Fruit fly (Drosophila melanogaster) whole organism, embryonic: ENCODE results near the gene sdt.
A peak's percentile ranks its signal among the peaks of the same experiment; 100 is the strongest.

Source experiments
- Adf1 ChIP-seq: fragments of 200-800 bp; sonication (Bioruptor generic); IDR thresholded peaks from 2 replicates; pipeline ENCODE4 v1.3.6; 2022; ENCODE audit warnings: missing biosample characterization, missing genetic modification characterization
- Asciz ChIP-seq: fragments of 200-800 bp; sonication (Bioruptor generic); optimal IDR thresholded peaks from 2 replicates; lab custom pipeline; 2017; ENCODE audit warnings: missing biosample characterization, mild to moderate bottlenecking, missing genetic modification characterization, missing genetic modification reagents
- CG12299 ChIP-seq: fragments of 200-800 bp; sonication (Bioruptor generic); optimal IDR thresholded peaks from 2 replicates; lab custom pipeline; 2018; ENCODE audit warnings: missing biosample characterization, mild to moderate bottlenecking, missing genetic modification characterization
- CG14441 ChIP-seq: fragments of 200-800 bp; sonication (Bioruptor generic); IDR thresholded peaks from 2 replicates; pipeline ENCODE4 v1.3.6; 2022; ENCODE audit warnings: missing biosample characterization, missing genetic modification characterization
- CG15269 ChIP-seq: fragments of 200-800 bp; sonication (Bioruptor generic); optimal IDR thresholded peaks from 2 replicates; lab custom pipeline; 2018; ENCODE audit warnings: missing biosample characterization, mild to moderate bottlenecking, missing genetic modification characterization, moderate library complexity
- CG1529 ChIP-seq: fragments of 200-800 bp; sonication (Bioruptor generic); optimal IDR thresholded peaks from 3 replicates; lab custom pipeline; 2018; ENCODE audit warnings: missing biosample characterization, missing genetic modification characterization
- CG17359 ChIP-seq: fragments of 200-800 bp; sonication (Bioruptor generic); optimal IDR thresholded peaks from 3 replicates; lab custom pipeline; 2018; ENCODE audit warnings: missing biosample characterization, mild to moderate bottlenecking, missing genetic modification characterization, moderate library complexity
- CG18764 ChIP-seq: fragments of 200-800 bp; sonication (Bioruptor generic); optimal IDR thresholded peaks from 3 replicates; lab custom pipeline; 2016; ENCODE audit warnings: missing biosample characterization, missing genetic modification characterization
- CG31365 ChIP-seq: fragments of 200-800 bp; sonication (Bioruptor generic); optimal IDR thresholded peaks from 2 replicates; lab custom pipeline; 2018; ENCODE audit warnings: missing biosample characterization, mild to moderate bottlenecking, missing genetic modification characterization
- CG5953 ChIP-seq: fragments of 200-800 bp; sonication (Bioruptor generic); IDR thresholded peaks from 2 replicates; pipeline ENCODE4 v1.3.6; 2022; ENCODE audit warnings: missing biosample characterization, missing genetic modification characterization
- CG6254 ChIP-seq: fragments of 200-800 bp; sonication (Bioruptor generic); optimal IDR thresholded peaks from 3 replicates; lab custom pipeline; 2017; ENCODE audit warnings: mild to moderate bottlenecking, missing biosample characterization, missing genetic modification reagents, missing genetic modification characterization
- CG6272 ChIP-seq: fragments of 200-800 bp; sonication (Bioruptor generic); IDR thresholded peaks from 2 replicates; pipeline ENCODE4 v1.3.6; 2022; ENCODE audit warnings: missing biosample characterization, missing genetic modification characterization
- CG6654 ChIP-seq: fragments of 200-800 bp; sonication (Bioruptor generic); optimal IDR thresholded peaks from 2 replicates; lab custom pipeline; 2017; ENCODE audit warnings: missing biosample characterization, mild to moderate bottlenecking, missing genetic modification characterization
- CG6854 ChIP-seq: fragments of 200-800 bp; sonication (Bioruptor generic); optimal IDR thresholded peaks from 3 replicates; lab custom pipeline; 2017; ENCODE audit warnings: missing biosample characterization, mild to moderate bottlenecking, missing genetic modification characterization
- CG8478 ChIP-seq: fragments of >200 bp; optimal IDR thresholded peaks from 2 replicates; lab custom pipeline; 2018
- CG9437 ChIP-seq: fragments of 200-800 bp; sonication (Bioruptor generic); optimal IDR thresholded peaks from 2 replicates; lab custom pipeline; 2018; ENCODE audit warnings: missing biosample characterization, mild to moderate bottlenecking, missing genetic modification characterization
- D19B ChIP-seq: fragments of 200-800 bp; sonication (Bioruptor generic); optimal IDR thresholded peaks from 2 replicates; lab custom pipeline; 2017; ENCODE audit warnings: missing biosample characterization, mild to moderate bottlenecking, missing genetic modification characterization
- Dll ChIP-seq: fragments of 200-800 bp; sonication (Bioruptor generic); IDR thresholded peaks from 4 replicates; pipeline ENCODE4 v1.3.6; 2022; ENCODE audit warnings: missing biosample characterization, missing genetic modification characterization; ENCODE audit not compliant: partially characterized antibody
- Eip74EF ChIP-seq, 2 experiments: fragments of 200-800 bp in 1 of 2; fragments of >200 bp in 1 of 2; sonication (Bioruptor generic) in 1 of 2; optimal IDR thresholded peaks; 2 replicates each; lab custom pipeline; 2017 to 2019; ENCODE audit warnings: missing biosample characterization in 2 of 2, missing genetic modification characterization in 2 of 2, mild to moderate bottlenecking in 1 of 2, moderate library complexity in 1 of 2
- GATAe ChIP-seq: fragments of 200-800 bp; sonication (Bioruptor generic); conservative IDR thresholded peaks from 2 replicates; pipeline ENCODE4 v1.3.6; 2022; ENCODE audit warnings: missing biosample characterization, missing genetic modification characterization
- Lim3 ChIP-seq: fragments of 200-800 bp; sonication (Bioruptor generic); IDR thresholded peaks from 2 replicates; pipeline ENCODE4 v1.3.6; 2022; ENCODE audit warnings: missing biosample characterization, missing genetic modification characterization
- Nf-YA ChIP-seq: fragments of 200-800 bp; sonication (Bioruptor generic); IDR thresholded peaks from 2 replicates; pipeline ENCODE4 v1.3.6; 2022; ENCODE audit warnings: missing biosample characterization, missing genetic modification characterization
- Nf-YC ChIP-seq: fragments of 200-800 bp; optimal IDR thresholded peaks from 3 replicates; lab custom pipeline; 2019; ENCODE audit warnings: missing biosample characterization, mild to moderate bottlenecking, missing genetic modification characterization, moderate library complexity
- Ssrp ChIP-seq: fragments of 200-800 bp; sonication (Bioruptor generic); optimal IDR thresholded peaks from 2 replicates; lab custom pipeline; 2018; ENCODE audit warnings: missing biosample characterization, mild to moderate bottlenecking, missing genetic modification characterization, moderate library complexity
- ato ChIP-seq: fragments of 200-800 bp; sonication (Bioruptor generic); IDR thresholded peaks from 2 replicates; pipeline ENCODE4 v1.3.6; 2022; ENCODE audit warnings: missing biosample characterization, missing genetic modification characterization; ENCODE audit not compliant: partially characterized antibody
- bcd ChIP-seq: fragments of 200-800 bp; sonication (Bioruptor generic); optimal IDR thresholded peaks from 2 replicates; lab custom pipeline; 2017; ENCODE audit warnings: missing biosample characterization, mild to moderate bottlenecking, missing genetic modification characterization
- bsh ChIP-seq, 2 experiments: fragments of 200-800 bp; sonication (Bioruptor generic); optimal IDR thresholded peaks; 2 replicates each; lab custom pipeline; 2017 to 2018; ENCODE audit warnings: mild to moderate bottlenecking in 2 of 2, missing biosample characterization in 2 of 2, missing genetic modification characterization in 2 of 2, moderate library complexity in 1 of 2
- cato ChIP-seq: fragments of 200-800 bp; sonication (Bioruptor generic); optimal IDR thresholded peaks from 2 replicates; lab custom pipeline; 2016; ENCODE audit warnings: missing biosample characterization, missing genetic modification characterization, borderline replicate concordance
- dm ChIP-seq: fragments of 200-800 bp; sonication (Bioruptor generic); optimal IDR thresholded peaks from 3 replicates; lab custom pipeline; 2016; ENCODE audit warnings: missing biosample characterization, missing genetic modification characterization
- eve ChIP-seq, 2 experiments: fragments of >200 bp; optimal IDR thresholded peaks; 2 replicates each; lab custom pipeline; 2017; ENCODE audit warnings: missing biosample characterization in 2 of 2, missing genetic modification characterization in 2 of 2
- grn ChIP-seq: fragments of 200-800 bp; sonication (Bioruptor generic); optimal IDR thresholded peaks from 3 replicates; lab custom pipeline; 2017; ENCODE audit warnings: missing biosample characterization, missing genetic modification characterization
- gsb-n ChIP-seq: fragments of 200-800 bp; sonication (Bioruptor generic); optimal IDR thresholded peaks from 3 replicates; lab custom pipeline; 2018; ENCODE audit warnings: missing biosample characterization, mild to moderate bottlenecking, missing genetic modification characterization
- hbn ChIP-seq: fragments of 200-800 bp; sonication (Bioruptor generic); IDR thresholded peaks from 2 replicates; pipeline ENCODE4 v1.3.6; 2022; ENCODE audit warnings: missing biosample characterization, missing genetic modification characterization; ENCODE audit not compliant: partially characterized antibody
- ind ChIP-seq: fragments of 200-800 bp; sonication (Bioruptor generic); optimal IDR thresholded peaks from 3 replicates; lab custom pipeline; 2016; ENCODE audit warnings: missing biosample characterization, missing genetic modification characterization
- kay ChIP-seq: fragments of 200-800 bp; sonication (Bioruptor generic); optimal IDR thresholded peaks from 2 replicates; lab custom pipeline; 2016; ENCODE audit warnings: missing biosample characterization, missing genetic modification characterization
- ken ChIP-seq: fragments of 200-800 bp; sonication (Bioruptor generic); IDR thresholded peaks from 3 replicates; pipeline ENCODE4 v1.3.6; 2022; ENCODE audit warnings: missing biosample characterization, missing genetic modification characterization
- maf-S ChIP-seq: fragments of 200-800 bp; sonication (Bioruptor generic); optimal IDR thresholded peaks from 2 replicates; lab custom pipeline; 2016; ENCODE audit warnings: missing biosample characterization, missing genetic modification characterization
- nerfin-1 ChIP-seq: fragments of 200-800 bp; sonication (Bioruptor generic); optimal IDR thresholded peaks from 3 replicates; lab custom pipeline; 2019; ENCODE audit warnings: missing biosample characterization, mild to moderate bottlenecking, missing genetic modification characterization, moderate library complexity
- odd ChIP-seq: fragments of 200-800 bp; sonication (Bioruptor generic); optimal IDR thresholded peaks from 2 replicates; lab custom pipeline; 2017; ENCODE audit warnings: missing biosample characterization, mild to moderate bottlenecking, missing genetic modification characterization
- otp ChIP-seq: fragments of 200-800 bp; sonication (Bioruptor generic); IDR thresholded peaks from 3 replicates; pipeline ENCODE4, ENCODE4 v1.3.6; 2022; ENCODE audit warnings: missing biosample characterization, missing genetic modification characterization
- pan ChIP-seq, 4 experiments: fragments of >200 bp in 3 of 4; fragments of 200-800 bp in 1 of 4; sonication (Bioruptor generic) in 1 of 4; optimal IDR thresholded peaks in 3 of 4; IDR thresholded peaks in 1 of 4; 2 replicates each; pipeline versions ENCODE4 v1.3.6 to Lab custom; 2017 to 2022; ENCODE audit warnings: missing biosample characterization in 2 of 4, missing genetic modification characterization in 2 of 4, mixed read lengths in 1 of 4
- peb ChIP-seq: fragments of 200-800 bp; sonication (Bioruptor generic); IDR thresholded peaks from 2 replicates; pipeline ENCODE4 v1.3.6; 2022; ENCODE audit warnings: missing biosample characterization, missing genetic modification characterization
- phol ChIP-seq: fragments of 200-800 bp; sonication (Bioruptor generic); optimal IDR thresholded peaks from 3 replicates; lab custom pipeline; 2018; ENCODE audit warnings: missing biosample characterization, mild to moderate bottlenecking, missing genetic modification characterization, moderate library complexity
- pita ChIP-seq: fragments of 200-800 bp; sonication (Bioruptor generic); optimal IDR thresholded peaks from 2 replicates; lab custom pipeline; 2017; ENCODE audit warnings: missing biosample characterization, mild to moderate bottlenecking, missing genetic modification characterization
- pros ChIP-seq: fragments of 200-800 bp; sonication (Bioruptor generic); optimal IDR thresholded peaks from 3 replicates; lab custom pipeline; 2019; ENCODE audit warnings: missing biosample characterization, mild to moderate bottlenecking, missing genetic modification characterization, moderate library complexity
- row ChIP-seq: fragments of 200-800 bp; sonication (Bioruptor generic); IDR thresholded peaks from 3 replicates; pipeline ENCODE4 v1.3.6; 2022; ENCODE audit warnings: missing biosample characterization, missing genetic modification characterization
- tap ChIP-seq: fragments of 200-800 bp; optimal IDR thresholded peaks from 3 replicates; lab custom pipeline; 2019; ENCODE audit warnings: missing biosample characterization, mild to moderate bottlenecking, missing genetic modification characterization, moderate library complexity
- usp ChIP-seq: fragments of >200 bp; optimal IDR thresholded peaks from 2 replicates; lab custom pipeline; 2017; ENCODE audit warnings: missing biosample characterization, missing genetic modification characterization
- yki ChIP-seq: fragments of >200 bp; optimal IDR thresholded peaks from 3 replicates; lab custom pipeline; 2018
- zen ChIP-seq: fragments of 200-800 bp; sonication (Bioruptor generic); optimal IDR thresholded peaks from 3 replicates; lab custom pipeline; 2018; ENCODE audit warnings: missing biosample characterization, mild to moderate bottlenecking, missing genetic modification characterization, moderate library complexity

sdt gene

dm6 chrX:8205625-8206252 is 27.4 kb downstream of the sdt start (continued):
- no peak for TF ChIP-seq pros (GFP tag; lab: Kevin White, UChicago)
- TF ChIP-seq D19B (GFP tag; lab: Kevin White, UChicago) = no peak
- no peak for TF ChIP-seq CG6654
- TF ChIP-seq tap (tag; lab: Kevin White, UChicago) = peak; percentile 30
- TF ChIP-seq Asciz (GFP tag; lab: Kevin White, UChicago) = peak; percentile 36
- TF ChIP-seq Nf-YC (tag; lab: Kevin White, UChicago) = no peak
- no peak for TF ChIP-seq CG6272
- TF ChIP-seq otp (GFP tag; lab: Robert Waterston, UW) = no peak
- TF ChIP-seq bcd (GFP tag; lab: Kevin White, UChicago) = peak; percentile 32
- no peak for TF ChIP-seq GATAe
- TF ChIP-seq CG31365 (tag; lab: Kevin White, UChicago) = no peak
- no peak for TF ChIP-seq grn
- TF ChIP-seq CG18764 (GFP tag; lab: Kevin White, UChicago) = no peak
- TF ChIP-seq maf-S = no peak
- peak; percentile 75 for TF ChIP-seq CG17359 (tag; lab: Kevin White, UChicago)
- TF ChIP-seq pita (GFP tag; lab: Kevin White, UChicago) = no peak
- no peak for TF ChIP-seq Adf1 (GFP tag; lab: Robert Waterston, UW)
- TF ChIP-seq odd (GFP tag; lab: Kevin White, UChicago) = no peak
- TF ChIP-seq eve (GFP tag; optimal IDR thresholded peaks at IDR 0.05; lab: Kevin White, UChicago) = no peak
- peak; percentile 5 for TF ChIP-seq CG9437 (GFP tag; lab: Kevin White, UChicago)
- TF ChIP-seq CG1529 = no peak
- TF ChIP-seq row (GFP tag; lab: Robert Waterston, UW) = peak; percentile 61; the same call in 2 of the 3 replicates
- no peak for TF ChIP-seq hbn (GFP tag; lab: Robert Waterston, UW)
- TF ChIP-seq CG5953 (GFP tag; lab: Robert Waterston, UW) = peak; percentile 44; the same call in 1 of the 2 replicates
- peak; percentile 67 for TF ChIP-seq CG15269 (tag; lab: Kevin White, UChicago)
- TF ChIP-seq cato (GFP tag; lab: Kevin White, UChicago) = no peak
- TF ChIP-seq usp = no peak
- TF ChIP-seq CG12299 = no peak
- no peak for TF ChIP-seq yki
- no peak for TF ChIP-seq zen (tag; lab: Kevin White, UChicago)
- no peak for TF ChIP-seq ato (GFP tag; lab: Robert Waterston, UW)
- TF ChIP-seq ken (GFP tag; lab: Robert Waterston, UW) = no peak
- peak; percentile 5 for TF ChIP-seq gsb-n (tag; lab: Kevin White, UChicago)
- TF ChIP-seq CG6254 (GFP tag; lab: Kevin White, UChicago) = no peak
- TF ChIP-seq kay (GFP tag; lab: Kevin White, UChicago) = peak; percentile 14
- TF ChIP-seq peb (GFP tag; lab: Robert Waterston, UW) = no peak
- peak in 1 of 2 experiments; percentile 46 for TF ChIP-seq bsh (GFP tag; optimal IDR thresholded peaks at IDR 0.05; lab: Kevin White, UChicago)
- TF ChIP-seq Nf-YA = no peak
- TF ChIP-seq phol (tag; lab: Kevin White, UChicago) = peak; percentile 58
- TF ChIP-seq ind (GFP tag; lab: Kevin White, UChicago) = peak; percentile 28
- TF ChIP-seq Dll (GFP tag; lab: Robert Waterston, UW) = no peak
- TF ChIP-seq CG14441 (GFP tag; lab: Robert Waterston, UW) = peak; percentile 63
- no peak for TF ChIP-seq CG8478 (lab: Kevin White, UChicago)
- TF ChIP-seq Ssrp (tag; lab: Kevin White, UChicago) = peak; percentile 39
- TF ChIP-seq pan (optimal IDR thresholded peaks at IDR 0.05; lab: Kevin White, UChicago) = no peak
- TF ChIP-seq pan (GFP tag; optimal IDR thresholded peaks at IDR 0.05 in 1 of 2, IDR thresholded peaks at IDR 0.05 in 1 of 2) = peak in 1 of 2 experiments; percentile 62
- no peak for TF ChIP-seq CG6854 (GFP tag; lab: Kevin White, UChicago)
- no peak for TF ChIP-seq nerfin-1 (tag; lab: Kevin White, UChicago)
- TF ChIP-seq dm = no peak
- TF ChIP-seq Eip74EF (GFP tag; optimal IDR thresholded peaks at IDR 0.05; lab: Kevin White, UChicago) = no peak
- no peak for TF ChIP-seq Lim3 (GFP tag; lab: Robert Waterston, UW)
